Fruit fly (Drosophila melanogaster) whole organism, embryonic: ENCODE data around the gene CG10338.
A peak's percentile ranks its signal among the peaks of the same experiment; 100 is the strongest.

Experiments used
- Awh ChIP-seq: fragments of 200-800 bp; sonication (Bioruptor generic); IDR thresholded peaks from 2 replicates; pipeline ENCODE4, ENCODE4 v1.3.6; 2022; ENCODE audit warnings: missing biosample characterization, missing genetic modification characterization
- BEAF-32 ChIP-seq: fragments of 200-800 bp; sonication (Bioruptor generic); optimal IDR thresholded peaks from 3 replicates; lab custom pipeline; 2017; ENCODE audit warnings: missing biosample characterization, missing genetic modification characterization, mild to moderate bottlenecking, moderate library complexity, missing genetic modification reagents
- CG10366 ChIP-seq: fragments of 200-800 bp; sonication (Bioruptor generic); IDR thresholded peaks from 2 replicates; pipeline ENCODE4 v1.3.6; 2022; ENCODE audit warnings: missing biosample characterization, missing genetic modification characterization
- CG10431 ChIP-seq: fragments of 200-800 bp; sonication (Bioruptor generic); optimal IDR thresholded peaks from 3 replicates; lab custom pipeline; 2018; ENCODE audit warnings: missing biosample characterization, mild to moderate bottlenecking, missing genetic modification characterization
- CG11085 ChIP-seq: fragments of 200-800 bp; sonication (Bioruptor generic); IDR thresholded peaks from 2 replicates; pipeline ENCODE4 v1.3.6; 2022; ENCODE audit warnings: missing biosample characterization, missing genetic modification characterization
- CG11560 ChIP-seq: fragments of 200-800 bp; sonication (Bioruptor generic); IDR thresholded peaks from 3 replicates; pipeline ENCODE4 v1.3.6; 2022; ENCODE audit warnings: missing biosample characterization, missing genetic modification characterization
- CG13123 ChIP-seq: fragments of 200-800 bp; sonication (Bioruptor generic); optimal IDR thresholded peaks from 2 replicates; lab custom pipeline; 2016; ENCODE audit warnings: missing biosample characterization, missing genetic modification characterization
- CG15011 ChIP-seq: fragments of 200-800 bp; sonication (Bioruptor generic); optimal IDR thresholded peaks from 3 replicates; lab custom pipeline; 2018; ENCODE audit warnings: missing biosample characterization, mild to moderate bottlenecking, missing genetic modification characterization
- CG15479 ChIP-seq: fragments of 200-800 bp; sonication (Bioruptor generic); optimal IDR thresholded peaks from 3 replicates; lab custom pipeline; 2019; ENCODE audit warnings: missing biosample characterization, mild to moderate bottlenecking, missing genetic modification characterization, moderate library complexity
- CG1792 ChIP-seq: fragments of 200-800 bp; sonication (Bioruptor generic); optimal IDR thresholded peaks from 2 replicates; lab custom pipeline; 2016; ENCODE audit warnings: missing biosample characterization, missing genetic modification characterization
- CG30020 ChIP-seq: fragments of 200-800 bp; optimal IDR thresholded peaks from 2 replicates; lab custom pipeline; 2019; ENCODE audit warnings: missing biosample characterization, mild to moderate bottlenecking, missing genetic modification characterization, moderate library complexity
- CG5953 ChIP-seq: fragments of 200-800 bp; sonication (Bioruptor generic); IDR thresholded peaks from 2 replicates; pipeline ENCODE4 v1.3.6; 2022; ENCODE audit warnings: missing biosample characterization, missing genetic modification characterization
- CG6683 ChIP-seq: fragments of 200-800 bp; sonication (Bioruptor generic); optimal IDR thresholded peaks from 2 replicates; lab custom pipeline; 2017; ENCODE audit warnings: missing biosample characterization, mild to moderate bottlenecking, missing genetic modification characterization, missing genetic modification reagents
- CG7271 ChIP-seq: fragments of 200-800 bp; sonication (Bioruptor generic); optimal IDR thresholded peaks from 2 replicates; lab custom pipeline; 2018; ENCODE audit warnings: missing biosample characterization, mild to moderate bottlenecking, missing genetic modification characterization, moderate library complexity
- CG8765 ChIP-seq: fragments of 200-800 bp; sonication (Bioruptor generic); IDR thresholded peaks from 2 replicates; pipeline ENCODE4 v1.3.6; 2022; ENCODE audit warnings: missing biosample characterization, missing genetic modification characterization
- CG9609 ChIP-seq: fragments of 200-800 bp; sonication (Bioruptor generic); optimal IDR thresholded peaks from 3 replicates; lab custom pipeline; 2016; ENCODE audit warnings: missing biosample characterization, missing genetic modification characterization
- CG9876 ChIP-seq: fragments of 200-800 bp; sonication (Bioruptor generic); optimal IDR thresholded peaks from 2 replicates; lab custom pipeline; 2016; ENCODE audit warnings: missing biosample characterization, missing genetic modification characterization
- Camta ChIP-seq: fragments of 200-800 bp; sonication (Bioruptor generic); optimal IDR thresholded peaks from 2 replicates; lab custom pipeline; 2016; ENCODE audit warnings: missing biosample characterization, missing genetic modification characterization
- E2f1 ChIP-seq: fragments of 200-800 bp; sonication (Bioruptor generic); IDR thresholded peaks from 2 replicates; pipeline ENCODE4 v1.3.6; 2022; ENCODE audit warnings: missing biosample characterization, missing genetic modification characterization
- HmgZ ChIP-seq: fragments of 200-800 bp; sonication (Bioruptor generic); optimal IDR thresholded peaks from 2 replicates; lab custom pipeline; 2018; ENCODE audit warnings: missing biosample characterization, mild to moderate bottlenecking, missing genetic modification characterization
- Hmr ChIP-seq: fragments of 200-800 bp; sonication (Bioruptor generic); optimal IDR thresholded peaks from 3 replicates; lab custom pipeline; 2017; ENCODE audit warnings: mild to moderate bottlenecking, missing biosample characterization, missing genetic modification reagents, missing genetic modification characterization
- Optix ChIP-seq: fragments of 200-800 bp; sonication (Bioruptor generic); IDR thresholded peaks from 3 replicates; pipeline ENCODE4 v1.3.6; 2022; ENCODE audit warnings: missing biosample characterization, missing genetic modification characterization
- PHDP ChIP-seq: fragments of 200-800 bp; sonication (Bioruptor generic); optimal IDR thresholded peaks from 3 replicates; lab custom pipeline; 2018; ENCODE audit warnings: missing biosample characterization, mild to moderate bottlenecking, missing genetic modification characterization, moderate library complexity
- Ssrp ChIP-seq: fragments of 200-800 bp; sonication (Bioruptor generic); optimal IDR thresholded peaks from 2 replicates; lab custom pipeline; 2018; ENCODE audit warnings: missing biosample characterization, mild to moderate bottlenecking, missing genetic modification characterization, moderate library complexity
- Vsx1 ChIP-seq: fragments of 200-800 bp; sonication (Bioruptor generic); optimal IDR thresholded peaks from 2 replicates; lab custom pipeline; 2017; ENCODE audit warnings: missing biosample characterization, mild to moderate bottlenecking, missing genetic modification characterization, missing genetic modification reagents
- bab2 ChIP-seq: fragments of 200-800 bp; sonication (Bioruptor generic); optimal IDR thresholded peaks from 2 replicates; lab custom pipeline; 2016; ENCODE audit warnings: missing biosample characterization, missing genetic modification characterization
- bbx ChIP-seq: fragments of 200-800 bp; sonication (Bioruptor generic); IDR thresholded peaks from 2 replicates; pipeline ENCODE4 v1.3.6; 2022; ENCODE audit warnings: missing biosample characterization, missing genetic modification characterization; ENCODE audit not compliant: partially characterized antibody
- cato ChIP-seq: fragments of 200-800 bp; sonication (Bioruptor generic); optimal IDR thresholded peaks from 2 replicates; lab custom pipeline; 2016; ENCODE audit warnings: missing biosample characterization, missing genetic modification characterization, borderline replicate concordance
- dysf ChIP-seq: fragments of 200-800 bp; sonication (Bioruptor generic); IDR thresholded peaks from 3 replicates; pipeline ENCODE4 v1.3.6; 2022; ENCODE audit warnings: missing biosample characterization, missing genetic modification characterization
- ems ChIP-seq: fragments of 200-800 bp; sonication (Bioruptor generic); optimal IDR thresholded peaks from 3 replicates; lab custom pipeline; 2016; ENCODE audit warnings: missing biosample characterization, missing genetic modification characterization
- fru ChIP-seq: fragments of >200 bp; optimal IDR thresholded peaks from 2 replicates; lab custom pipeline; 2017
- gfzf ChIP-seq: fragments of 200-800 bp; sonication (Bioruptor generic); optimal IDR thresholded peaks from 2 replicates; lab custom pipeline; 2016; ENCODE audit warnings: missing biosample characterization, mild to moderate bottlenecking, missing genetic modification characterization, moderate library complexity
- gsb ChIP-seq: fragments of 200-800 bp; sonication (Bioruptor generic); IDR thresholded peaks from 2 replicates; pipeline ENCODE4 v1.3.6; 2022; ENCODE audit warnings: missing biosample characterization, missing genetic modification characterization
- her ChIP-seq: fragments of 200-800 bp; sonication (Bioruptor generic); optimal IDR thresholded peaks from 2 replicates; lab custom pipeline; 2016; ENCODE audit warnings: missing biosample characterization, missing genetic modification characterization
- insv ChIP-seq, 2 experiments: fragments of 200-800 bp; sonication (Bioruptor generic); optimal IDR thresholded peaks; 3 replicates each; lab custom pipeline; 2016 to 2018; ENCODE audit warnings: missing biosample characterization in 2 of 2, missing genetic modification characterization in 2 of 2
- lab ChIP-seq: fragments of 200-800 bp; sonication (Bioruptor generic); optimal IDR thresholded peaks from 3 replicates; lab custom pipeline; 2017; ENCODE audit warnings: missing biosample characterization, missing genetic modification characterization, mild to moderate bottlenecking, moderate library complexity, missing genetic modification reagents
- maf-S ChIP-seq: fragments of 200-800 bp; sonication (Bioruptor generic); optimal IDR thresholded peaks from 2 replicates; lab custom pipeline; 2016; ENCODE audit warnings: missing biosample characterization, missing genetic modification characterization
- nmo ChIP-seq: fragments of 200-800 bp; sonication (Bioruptor generic); optimal IDR thresholded peaks from 2 replicates; lab custom pipeline; 2018; ENCODE audit warnings: missing biosample characterization, mild to moderate bottlenecking, missing genetic modification characterization, moderate library complexity
- pb ChIP-seq: fragments of 200-800 bp; sonication (Bioruptor generic); optimal IDR thresholded peaks from 3 replicates; lab custom pipeline; 2016; ENCODE audit warnings: missing biosample characterization, missing genetic modification characterization
- phol ChIP-seq: fragments of 200-800 bp; sonication (Bioruptor generic); optimal IDR thresholded peaks from 3 replicates; lab custom pipeline; 2018; ENCODE audit warnings: missing biosample characterization, mild to moderate bottlenecking, missing genetic modification characterization, moderate library complexity
- pita ChIP-seq: fragments of 200-800 bp; sonication (Bioruptor generic); optimal IDR thresholded peaks from 2 replicates; lab custom pipeline; 2017; ENCODE audit warnings: missing biosample characterization, mild to moderate bottlenecking, missing genetic modification characterization
- pros ChIP-seq: fragments of 200-800 bp; sonication (Bioruptor generic); optimal IDR thresholded peaks from 3 replicates; lab custom pipeline; 2019; ENCODE audit warnings: missing biosample characterization, mild to moderate bottlenecking, missing genetic modification characterization, moderate library complexity
- ro ChIP-seq: fragments of 200-800 bp; sonication (Bioruptor generic); IDR thresholded peaks from 2 replicates; pipeline ENCODE4 v1.3.6; 2022; ENCODE audit warnings: missing biosample characterization, missing genetic modification characterization
- row ChIP-seq: fragments of 200-800 bp; sonication (Bioruptor generic); IDR thresholded peaks from 3 replicates; pipeline ENCODE4 v1.3.6; 2022; ENCODE audit warnings: missing biosample characterization, missing genetic modification characterization
- shn ChIP-seq: fragments of 200-800 bp; sonication (Bioruptor generic); optimal IDR thresholded peaks from 3 replicates; lab custom pipeline; 2016; ENCODE audit warnings: missing biosample characterization, missing genetic modification characterization
- sisA ChIP-seq: fragments of 200-800 bp; sonication (Bioruptor generic); IDR thresholded peaks from 2 replicates; pipeline ENCODE4 v1.3.6; 2022; ENCODE audit warnings: missing biosample characterization, missing genetic modification characterization
- tio ChIP-seq: fragments of 200-800 bp; sonication (Bioruptor generic); optimal IDR thresholded peaks from 2 replicates; lab custom pipeline; 2017; ENCODE audit warnings: missing biosample characterization, missing genetic modification characterization, inconsistent platforms
- tup ChIP-seq: fragments of 200-800 bp; sonication (Bioruptor generic); optimal IDR thresholded peaks from 2 replicates; lab custom pipeline; 2016; ENCODE audit warnings: missing biosample characterization, mild to moderate bottlenecking, missing genetic modification characterization, moderate library complexity
- tx ChIP-seq: fragments of 200-800 bp; sonication (Bioruptor generic); optimal IDR thresholded peaks from 2 replicates; lab custom pipeline; 2016; ENCODE audit warnings: missing biosample characterization, missing genetic modification characterization
- zen ChIP-seq: fragments of 200-800 bp; sonication (Bioruptor generic); optimal IDR thresholded peaks from 3 replicates; lab custom pipeline; 2018; ENCODE audit warnings: missing biosample characterization, mild to moderate bottlenecking, missing genetic modification characterization, moderate library complexity

CG10338 gene

DNA sequence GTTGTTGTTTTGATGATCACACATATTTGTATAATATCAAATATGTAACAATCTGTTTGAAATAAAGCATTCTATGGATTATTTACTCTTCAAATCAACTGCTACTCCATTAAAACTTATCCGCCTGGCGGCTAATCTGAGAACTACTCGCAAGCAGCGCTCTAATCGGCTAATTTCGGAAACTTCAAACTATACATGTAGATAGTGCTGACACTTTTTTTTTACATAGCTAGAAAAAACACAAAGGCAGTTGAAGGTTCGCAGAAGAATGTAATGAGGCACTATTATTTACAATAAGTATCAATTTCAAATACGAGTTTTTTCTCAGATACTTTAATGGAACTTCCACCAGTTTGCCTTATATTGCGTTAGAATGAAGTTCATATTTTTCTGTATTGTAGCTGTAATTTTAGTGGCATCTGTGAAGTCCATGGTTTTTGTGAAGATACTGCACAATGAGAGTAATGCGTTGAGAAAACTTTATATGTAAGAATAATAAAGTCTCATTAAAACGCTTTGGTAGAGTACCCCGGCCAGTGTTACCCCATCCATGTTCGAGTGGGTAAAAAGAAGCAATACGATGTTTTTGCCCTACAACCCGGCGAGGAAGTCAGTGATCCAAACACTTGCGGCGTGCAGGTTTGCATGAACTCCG is 29.4 kb upstream of the CG10338 start (continued):
- peak; percentile 33 for TF ChIP-seq pb (GFP tag; lab: Kevin White, UChicago)
- TF ChIP-seq gfzf, result peak; percentile 13
- TF ChIP-seq fru (lab: Kevin White, UChicago), result no peak
- no peak for TF ChIP-seq BEAF-32 (GFP tag; lab: Kevin White, UChicago)
- peak; percentile 61 for TF ChIP-seq Hmr (GFP tag; lab: Kevin White, UChicago)
- peak; percentile 70 for TF ChIP-seq HmgZ (tag; lab: Kevin White, UChicago)
- no peak for TF ChIP-seq cato (GFP tag; lab: Kevin White, UChicago)
- peak; percentile 31 for TF ChIP-seq ems
- TF ChIP-seq Awh (GFP tag; lab: Robert Waterston, UW), result peak; percentile 34; the same call in 1 of the 2 replicates
- peak; percentile 53 for TF ChIP-seq nmo (GFP tag; lab: Kevin White, UChicago)
- TF ChIP-seq zen, result peak; percentile 71
- TF ChIP-seq shn, result peak; percentile 38
- TF ChIP-seq tup (GFP tag; lab: Kevin White, UChicago), result no peak
- TF ChIP-seq CG5953 (GFP tag; lab: Robert Waterston, UW), result no peak
- TF ChIP-seq her (GFP tag; lab: Kevin White, UChicago), result no peak
- TF ChIP-seq CG10366, result peak; percentile 56; the same call in 1 of the 2 replicates
- no peak for TF ChIP-seq CG6683 (GFP tag; lab: Kevin White, UChicago)
- TF ChIP-seq bab2 (GFP tag; lab: Kevin White, UChicago), result peak; percentile 43
- no peak for TF ChIP-seq gsb (GFP tag; lab: Robert Waterston, UW)
- 0 out of 2 replicates have a peak, but pooled peaks have one; percentile 51 for TF ChIP-seq bbx (GFP tag; lab: Robert Waterston, UW)
- peak; percentile 9 for TF ChIP-seq lab (GFP tag; lab: Kevin White, UChicago)
- TF ChIP-seq PHDP (tag; lab: Kevin White, UChicago), result no peak
- TF ChIP-seq tx (GFP tag; lab: Kevin White, UChicago), result peak; percentile 6
- TF ChIP-seq CG11560 (tag; lab: Robert Waterston, UW), result no peak
- no peak for TF ChIP-seq CG8765 (GFP tag; lab: Robert Waterston, UW)
- no peak for TF ChIP-seq CG15479 (GFP tag; lab: Kevin White, UChicago)
- no peak for TF ChIP-seq CG30020 (tag; lab: Kevin White, UChicago)
- peak; percentile 45 for TF ChIP-seq maf-S (GFP tag; lab: Kevin White, UChicago)
- TF ChIP-seq CG13123 (GFP tag; lab: Kevin White, UChicago), result peak; percentile 4
- no peak for TF ChIP-seq tio (GFP tag; lab: Kevin White, UChicago)
- no peak for TF ChIP-seq CG10431 (GFP tag; lab: Kevin White, UChicago)
- TF ChIP-seq CG11085 (GFP tag; lab: Robert Waterston, UW), result peak; percentile 40; the same call in 1 of the 2 replicates
- peak; percentile 49 for TF ChIP-seq sisA (GFP tag; lab: Robert Waterston, UW)
- peak; percentile 29 for TF ChIP-seq CG9609 (GFP tag; lab: Kevin White, UChicago)
- TF ChIP-seq CG1792, result peak; percentile 19
- TF ChIP-seq pros (GFP tag; lab: Kevin White, UChicago), result no peak
- peak; percentile 61; the same call in 2 of the 3 replicates for TF ChIP-seq dysf (GFP tag; lab: Robert Waterston, UW)
- peak; percentile 26 for TF ChIP-seq pita (GFP tag; lab: Kevin White, UChicago)
- peak in 1 of 2 experiments; percentile 39 for TF ChIP-seq insv (GFP tag; optimal IDR thresholded peaks at IDR 0.05; lab: Kevin White, UChicago)
- TF ChIP-seq Camta (GFP tag; lab: Kevin White, UChicago), result peak; percentile 55
- no peak for TF ChIP-seq CG15011 (GFP tag; lab: Kevin White, UChicago)
- TF ChIP-seq row (GFP tag; lab: Robert Waterston, UW), result peak; percentile 52
- TF ChIP-seq CG7271 (tag; lab: Kevin White, UChicago), result no peak
- peak; percentile 56 for TF ChIP-seq phol (tag; lab: Kevin White, UChicago)
- peak; percentile 74 for TF ChIP-seq CG9876 (GFP tag; lab: Kevin White, UChicago)
- TF ChIP-seq Ssrp (tag; lab: Kevin White, UChicago), result peak; percentile 14
- no peak for TF ChIP-seq ro
- no peak for TF ChIP-seq Vsx1 (GFP tag; lab: Kevin White, UChicago)
- peak; percentile 50; the same call in 1 of the 3 replicates for TF ChIP-seq Optix (GFP tag; lab: Robert Waterston, UW)
- TF ChIP-seq E2f1 (GFP tag; lab: Robert Waterston, UW), result peak; percentile 61
